Worm (Caenorhabditis elegans) whole organism, dauer: ENCODE measurements around the gene F47G9.6.
"Not testable (repeated sequence)": the region's sequence is repeated elsewhere in the genome, so short reads cannot be mapped to it uniquely, and the experiment has no call there.

Experiments used
- unc-62 ChIP-seq: sonication (generic microtip); optimal IDR thresholded peaks from 2 replicates; lab custom pipeline; 2017; ENCODE audit warnings: missing biosample characterization, missing genetic modification reagents, missing genetic modification characterization

The F47G9.6 gene

DNA sequence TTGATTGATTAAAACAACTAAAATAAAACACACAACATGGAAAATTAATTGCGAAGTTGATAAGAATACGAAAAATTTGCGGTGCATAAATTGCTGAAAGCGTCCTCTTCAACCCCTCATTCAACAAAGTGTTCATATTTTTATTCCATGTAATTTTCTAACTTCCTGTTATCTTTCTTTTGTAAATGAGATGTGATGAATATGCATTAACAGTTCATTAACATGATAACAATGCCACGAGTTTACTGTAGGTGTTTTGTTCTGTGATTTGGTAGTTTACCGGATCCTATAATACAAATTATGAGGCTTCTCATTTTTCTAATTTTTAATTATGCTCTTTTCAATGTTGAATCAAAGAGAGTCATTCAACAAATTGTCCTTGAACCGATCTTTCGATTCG lies at the start of gene F47G9.6:
F47G9.6 (plus strand) TSS at position 301 of the 400 bp plus-strand sequence.
- no peak for TF ChIP-seq unc-62 (GFP tag; lab: Kevin White, UChicago)

DNA sequence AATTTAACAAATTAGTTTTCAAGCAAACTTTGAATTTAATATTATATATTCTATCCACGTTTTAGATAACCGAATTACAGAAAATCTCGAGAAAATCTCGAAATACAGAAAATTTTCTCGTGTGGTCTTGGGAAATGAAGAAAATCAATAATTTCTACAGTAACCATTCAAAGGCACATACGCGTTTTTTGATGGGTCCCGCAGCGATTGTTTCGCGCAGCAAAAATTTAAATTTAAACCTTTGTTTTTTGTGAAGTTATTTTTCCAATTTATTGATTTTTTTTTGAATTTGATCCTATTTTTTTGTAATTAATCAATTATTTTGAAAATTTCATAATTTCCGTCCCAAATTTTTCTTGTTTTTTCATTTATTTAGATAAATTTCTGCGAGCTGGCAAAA lies 49.6 kb upstream of the F47G9.6 start:
- no peak for TF ChIP-seq unc-62 (GFP tag; lab: Kevin White, UChicago)

DNA sequence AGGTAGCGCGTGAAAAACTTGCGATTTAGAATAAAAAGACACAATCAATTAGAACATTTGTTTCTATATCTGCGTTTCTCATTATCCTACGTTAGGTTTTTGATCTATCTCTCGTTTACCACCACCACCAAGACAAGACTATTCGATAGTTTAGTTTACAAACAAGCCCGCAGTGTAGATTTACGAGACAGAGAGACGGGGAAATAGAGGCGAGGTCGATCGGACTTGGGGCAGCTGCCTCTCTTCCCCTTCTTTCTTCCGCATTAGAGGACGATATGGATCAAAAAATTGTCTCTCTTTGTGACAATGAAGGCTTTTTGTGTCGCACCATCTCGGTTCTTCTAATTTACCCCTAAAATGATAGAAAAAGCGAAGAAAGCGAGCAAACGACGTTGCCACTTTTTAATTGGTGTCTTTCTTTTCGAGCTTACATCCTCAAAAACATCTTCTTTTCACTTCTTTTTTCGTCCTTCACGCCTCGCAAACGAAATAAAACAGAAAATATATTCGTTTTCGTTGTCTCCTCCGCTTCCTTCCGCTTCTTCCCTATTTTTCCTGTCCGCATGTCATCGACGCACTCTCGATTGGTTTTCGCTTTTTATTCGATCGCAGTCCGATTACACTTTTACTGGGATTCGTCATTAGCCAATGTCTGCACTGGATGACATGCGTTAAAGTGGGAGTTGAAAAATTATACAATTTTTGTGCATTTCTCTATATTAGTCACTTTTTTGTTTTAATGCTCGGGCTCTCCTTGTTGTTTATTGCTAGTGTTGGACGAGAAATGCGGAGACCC lies 47.6 kb upstream of the F47G9.6 start:
- no peak for TF ChIP-seq unc-62 (GFP tag; lab: Kevin White, UChicago)

- no peak for TF ChIP-seq unc-62 (GFP tag; lab: Kevin White, UChicago)
Observed at ce11 chrV:11282272-11282671, 46.9 kb upstream of the F47G9.6 start, which contains the start of gene gly-20. Gene gly-20, plus strand, starts transcription at chrV:11282572.

DNA sequence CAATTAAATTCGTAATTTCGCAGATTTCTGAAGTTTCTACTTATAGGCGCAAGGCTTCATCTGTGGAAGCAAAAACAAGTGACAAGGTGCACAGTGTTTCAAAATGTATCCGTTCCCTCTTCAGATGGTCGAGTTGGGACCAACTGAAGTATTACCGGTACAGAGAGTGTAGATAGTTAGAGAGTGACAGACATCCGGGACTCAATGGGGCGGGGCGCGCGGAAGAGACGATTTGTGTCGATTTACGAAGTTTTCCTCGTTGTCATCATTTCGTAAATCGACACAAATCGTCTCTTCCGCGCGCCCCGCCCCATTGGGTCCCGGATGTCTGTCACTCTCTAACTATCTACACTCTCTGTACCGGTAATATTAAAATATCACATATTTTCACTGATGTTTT lies 43.1 kb upstream of the F47G9.6 start, which contains the start of gene C03E10.3:
C03E10.3 (plus strand) TSS at position 301 of the 400 bp plus-strand sequence.
- TF ChIP-seq unc-62 (GFP tag; lab: Kevin White, UChicago), result not testable (repeated sequence)

ce11 chrV:11290888-11291287 lies 38.3 kb upstream of the F47G9.6 start, which contains the start of gene C03E10.1:
Gene C03E10.1, plus strand, starts transcription at chrV:11291188.
- no peak for TF ChIP-seq unc-62 (GFP tag; lab: Kevin White, UChicago)

DNA sequence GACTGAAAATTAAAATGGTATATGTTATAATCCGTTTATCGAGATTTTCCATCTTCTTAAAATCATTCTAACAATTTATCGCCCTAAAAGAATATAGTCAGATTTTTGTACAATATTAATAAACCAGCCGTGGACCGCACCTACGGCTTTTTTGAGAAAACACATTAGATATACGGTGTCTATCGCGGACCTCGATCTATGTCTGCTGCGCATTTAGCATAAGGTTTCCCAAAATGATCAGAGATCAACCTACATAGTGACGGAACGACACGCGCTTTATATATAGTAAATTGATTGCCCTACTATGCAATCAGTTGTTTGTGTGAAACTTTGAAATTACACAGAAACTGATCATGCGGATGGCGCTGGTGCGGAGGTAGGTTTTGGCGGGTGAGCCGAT lies 36.5 kb upstream of the F47G9.6 start:
- TF ChIP-seq unc-62 (GFP tag; lab: Kevin White, UChicago), result no peak

- TF ChIP-seq unc-62 (GFP tag; lab: Kevin White, UChicago), result no peak
Observed at ce11 chrV:11294393-11294792, 34.8 kb upstream of the F47G9.6 start, which contains the start of gene T03F7.6. Gene T03F7.6, plus strand, starts transcription at chrV:11294693.

DNA sequence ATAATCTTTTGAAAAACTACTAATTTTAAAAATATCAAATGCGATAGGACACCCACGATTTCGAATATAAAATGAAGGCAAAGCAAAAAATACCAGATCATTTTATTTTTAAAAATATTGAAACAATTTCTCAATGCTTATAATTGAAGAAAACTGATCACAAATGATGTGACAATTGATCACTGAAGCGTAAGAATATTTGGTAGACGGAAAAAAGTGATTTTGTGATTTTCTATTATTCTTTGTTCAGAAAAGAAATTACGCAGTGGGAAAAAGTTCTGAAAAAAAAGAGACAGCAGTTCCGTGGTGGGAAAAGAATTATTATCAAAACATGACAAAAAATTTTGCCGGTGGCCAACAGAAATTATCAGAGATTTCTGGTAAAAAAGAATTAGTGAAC lies 30.6 kb upstream of the F47G9.6 start, which contains the start of gene T03F7.5:
T03F7.5 (minus strand) TSS at position 101 of the 400 bp plus-strand sequence.
- TF ChIP-seq unc-62 (GFP tag; lab: Kevin White, UChicago), result no peak

DNA sequence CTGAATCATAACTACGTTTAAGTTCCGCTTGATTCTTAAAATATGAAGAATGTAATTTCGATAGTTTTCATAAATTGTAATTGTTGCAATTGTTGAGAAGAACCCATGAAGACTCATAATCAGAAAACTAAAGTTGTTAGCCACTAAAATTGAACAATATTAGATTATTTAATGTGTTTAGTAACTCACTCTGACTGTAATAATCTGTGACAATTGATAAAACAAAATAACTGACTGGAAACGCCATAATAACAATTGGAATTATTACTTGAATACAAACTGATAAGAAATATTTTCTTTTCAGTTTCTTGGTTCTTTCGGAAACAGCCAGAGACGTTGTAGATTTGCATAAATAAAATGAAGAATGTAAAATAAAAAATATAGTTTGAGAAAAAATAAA lies 29.8 kb upstream of the F47G9.6 start:
- TF ChIP-seq unc-62 (GFP tag; lab: Kevin White, UChicago), result no peak

- TF ChIP-seq unc-62 (GFP tag; lab: Kevin White, UChicago), result no peak
Observed at ce11 chrV:11300539-11300938, 28.7 kb upstream of the F47G9.6 start, which contains the start of gene srh-47. Gene srh-47, minus strand, starts transcription at chrV:11300639.

DNA sequence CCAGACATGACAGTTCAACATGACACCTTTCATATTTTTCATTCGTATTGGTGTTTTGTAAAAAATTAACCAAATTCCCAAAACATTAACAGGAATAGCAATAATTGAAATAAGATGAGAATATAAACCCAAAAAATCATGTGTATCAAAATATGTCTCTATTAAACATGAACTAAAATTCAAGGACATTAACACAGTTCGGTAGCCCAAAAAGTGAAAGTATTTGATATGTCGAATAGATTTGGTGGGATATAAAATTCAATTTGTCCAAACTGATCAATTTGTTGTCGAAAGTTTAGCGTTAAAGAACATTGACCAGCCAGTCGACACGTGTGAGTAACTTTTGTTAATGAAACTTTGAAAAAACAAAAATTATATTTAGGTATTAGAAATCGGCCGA lies 26.5 kb upstream of the F47G9.6 start, which contains the start of gene srh-46:
srh-46 (minus strand) TSS at position 189 of the 400 bp plus-strand sequence.
- no peak for TF ChIP-seq unc-62 (GFP tag; lab: Kevin White, UChicago)

ce11 chrV:11304200-11304599 lies 25.0 kb upstream of the F47G9.6 start:
- TF ChIP-seq unc-62 (GFP tag; lab: Kevin White, UChicago), result no peak

ce11 chrV:11304879-11305278 lies 24.3 kb upstream of the F47G9.6 start, which contains the start of gene srh-45:
Gene srh-45, minus strand, starts transcription at chrV:11304979.
- TF ChIP-seq unc-62 (GFP tag; lab: Kevin White, UChicago), result no peak

- no peak for TF ChIP-seq unc-62 (GFP tag; lab: Kevin White, UChicago)
Observed at ce11 chrV:11307781-11308180, 21.4 kb upstream of the F47G9.6 start.

- no peak for TF ChIP-seq unc-62 (GFP tag; lab: Kevin White, UChicago)
Observed at ce11 chrV:11308346-11308745, 20.9 kb upstream of the F47G9.6 start, which contains the start of gene snf-11. Gene snf-11, minus strand, starts transcription at chrV:11308446.
